Worm (Caenorhabditis elegans) whole organism, early embryonic: ENCODE data around the gene arl-5.

Experiments
- aly-1 ChIP-seq: sonication (generic microtip); optimal IDR thresholded peaks from 2 replicates; lab custom pipeline; 2016; ENCODE audit warnings: missing genetic modification characterization, missing compliant biosample characterization
- ama-1 ChIP-seq: fragments of 150-350 bp; optimal IDR thresholded peaks from 2 replicates; lab custom pipeline; 2014
- ceh-13 ChIP-seq: fragments of 200-800 bp; sonication (Bioruptor generic); optimal IDR thresholded peaks from 2 replicates; lab custom pipeline; 2018; ENCODE audit warnings: mild to moderate bottlenecking, missing genetic modification characterization, missing compliant biosample characterization
- pes-1 ChIP-seq: fragments of 200-800 bp; sonication (Bioruptor generic); IDR thresholded peaks from 2 replicates; pipeline ENCODE4 v1.3.6; 2022; ENCODE audit warnings: missing genetic modification reagents, missing genetic modification characterization, missing compliant biosample characterization
- sea-1 ChIP-seq: fragments of 200-800 bp; sonication (Bioruptor generic); conservative IDR thresholded peaks from 2 replicates; pipeline ENCODE4 v1.3.6; 2022; ENCODE audit warnings: missing genetic modification characterization, missing compliant biosample characterization
- tbx-37 ChIP-seq: fragments of 200-800 bp; sonication (Bioruptor generic); conservative IDR thresholded peaks from 2 replicates; pipeline ENCODE4 v1.3.6; 2022; ENCODE audit warnings: missing genetic modification reagents, missing genetic modification characterization, missing compliant biosample characterization

ce11 chrIII:9779080-9779479 is 44.0 kb upstream of the arl-5 start:
- TF ChIP-seq tbx-37 (GFP tag; lab: Robert Waterston, UW), result no peak
- TF ChIP-seq ama-1 (lab: Kevin White, UChicago), result no peak
- no peak for TF ChIP-seq ceh-13 (GFP tag; lab: Kevin White, UChicago)
- TF ChIP-seq aly-1, result no peak
- TF ChIP-seq sea-1 (GFP tag; lab: Robert Waterston, UW), result no peak
- TF ChIP-seq pes-1 (GFP tag; lab: Robert Waterston, UW), result no peak
